Worm (Caenorhabditis elegans): ENCODE measurements around the gene fbxa-209.
"Not testable (repeated sequence)": the region's sequence is repeated elsewhere in the genome, so short reads cannot be mapped to it uniquely, and the experiment has no call there.

Gene fbxa-209

DNA sequence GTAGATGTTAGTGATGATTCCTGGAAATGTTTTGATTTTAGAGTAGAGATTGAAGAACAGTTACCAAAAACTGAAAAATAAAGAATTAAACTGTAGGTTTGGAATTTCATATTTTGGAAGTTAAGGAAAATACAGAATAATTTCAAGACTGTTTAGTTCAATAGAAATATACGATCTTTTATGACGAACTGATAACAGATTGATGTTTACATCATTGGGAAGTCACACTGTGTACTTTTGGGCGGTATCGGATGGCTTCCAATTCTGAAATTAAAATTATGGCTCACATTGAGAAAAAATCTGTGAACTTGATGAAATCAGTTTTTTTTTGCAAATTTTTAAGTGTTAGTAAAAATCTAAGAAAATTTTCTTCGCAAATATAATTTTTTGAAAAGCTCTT, 5.6 kb upstream of the fbxa-209 start, which contains the start of gene T26H5.8:
T26H5.8 (minus strand) TSS at position 270 of the 400 bp plus-strand sequence.
- TF ChIP-seq ceh-27 (GFP tag; optimal IDR thresholded peaks at IDR 0.05) (no peak), nhr-179 (tag; optimal IDR thresholded peaks at IDR 0.05) (no peak), ceh-91 (GFP tag; IDR thresholded peaks at IDR 0.05) (no peak), bed-2 (GFP tag; IDR thresholded peaks at IDR 0.05) (no peak), unc-62 (GFP tag; optimal IDR thresholded peaks at IDR 0.05) (no peak), K11D2.4 (GFP tag; IDR thresholded peaks at IDR 0.05) (no peak), fkh-3 (tag; optimal IDR thresholded peaks at IDR 0.05) (no peak), K12H6.12 (tag; optimal IDR thresholded peaks at IDR 0.05) (no peak), dpl-1 (GFP tag; optimal IDR thresholded peaks at IDR 0.05) (no peak), F52B5.7 (tag; optimal IDR thresholded peaks at IDR 0.05) (no peak), rcor-1 (GFP tag; IDR thresholded peaks at IDR 0.05) (no peak), gei-17 (GFP tag; optimal IDR thresholded peaks at IDR 0.05) (no peak), zfh-2 (GFP tag; conservative IDR thresholded peaks at IDR 0.05) (no peak)

DNA sequence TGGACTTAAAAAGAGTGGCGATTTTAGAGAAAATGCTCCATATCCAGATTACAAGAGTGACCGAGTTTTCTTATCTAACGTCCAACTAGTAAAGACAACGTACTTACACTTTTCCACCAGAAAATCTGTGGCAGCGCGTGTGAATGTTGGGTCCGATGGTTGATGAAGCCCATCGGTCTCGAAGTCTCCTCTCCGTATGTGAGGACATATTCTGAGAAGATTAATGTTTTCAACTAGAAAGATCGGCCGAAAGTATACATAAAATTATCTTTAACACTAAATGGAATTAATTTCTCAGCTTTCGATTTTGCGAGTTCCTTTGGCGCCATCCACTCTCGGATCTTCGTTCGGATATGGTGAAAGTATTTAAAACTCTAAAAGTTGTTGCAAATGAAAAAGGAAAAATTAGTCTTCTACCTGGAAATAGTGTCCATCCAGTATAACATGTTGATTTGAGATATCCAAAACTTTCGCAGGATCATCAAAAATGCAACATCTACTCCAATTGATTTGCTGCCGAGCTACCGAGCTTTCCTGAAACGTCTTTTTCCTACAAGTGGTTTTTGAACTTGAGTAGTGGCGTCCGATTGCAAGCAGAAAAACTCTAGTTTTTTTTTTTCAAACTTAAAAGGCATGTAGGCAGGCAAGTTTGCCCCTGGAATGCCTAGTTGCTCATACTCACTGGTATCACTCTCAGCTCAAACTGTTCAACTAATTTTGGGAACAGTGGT, 4.6 kb upstream of the fbxa-209 start:
- TF ChIP-seq aptf-2 (GFP tag; conservative IDR thresholded peaks at IDR 0.05) (0 out of 2 replicates have a peak, but pooled peaks have one; percentile 61), nhr-27 (tag; optimal IDR thresholded peaks at IDR 0.05) (no peak), nfya-2 (GFP tag; IDR thresholded peaks at IDR 0.05) (0 out of 2 replicates have a peak, but pooled peaks have one; percentile 35), attf-3 (GFP tag; conservative IDR thresholded peaks at IDR 0.05) (0 out of 2 replicates have a peak, but pooled peaks have one; percentile 14), nhr-80 (tag; optimal IDR thresholded peaks at IDR 0.05) (no peak), lsl-1 (GFP tag; optimal IDR thresholded peaks at IDR 0.05) (no peak), ztf-18 (tag; optimal IDR thresholded peaks at IDR 0.05) (no peak), bed-1 (GFP tag; IDR thresholded peaks at IDR 0.05) (0 out of 2 replicates have a peak, but pooled peaks have one; percentile 12), let-526 (GFP tag; IDR thresholded peaks at IDR 0.05) (no peak), Y67H2A.10 (GFP tag; conservative IDR thresholded peaks at IDR 0.05) (no peak), ztf-6 (GFP tag; IDR thresholded peaks at IDR 0.05) (peak; percentile 63; the same call in 1 of the 2 replicates), lag-1 (GFP tag; IDR thresholded peaks at IDR 0.05) (0 out of 2 replicates have a peak, but pooled peaks have one; percentile 66), F55B11.4 (tag; optimal IDR thresholded peaks at IDR 0.05; ENCODE audit: borderline replicate concordance, insufficient read depth) (peak; percentile 20), C06A6.2 (GFP tag; conservative IDR thresholded peaks at IDR 0.05) (no peak), repo-1 (tag; optimal IDR thresholded peaks at IDR 0.05) (no peak), attf-5 (GFP tag; optimal IDR thresholded peaks at IDR 0.05) (no peak), F33H1.4 (GFP tag; IDR thresholded peaks at IDR 0.05) (no peak), lin-26 (GFP tag; IDR thresholded peaks at IDR 0.05) (no peak)

DNA sequence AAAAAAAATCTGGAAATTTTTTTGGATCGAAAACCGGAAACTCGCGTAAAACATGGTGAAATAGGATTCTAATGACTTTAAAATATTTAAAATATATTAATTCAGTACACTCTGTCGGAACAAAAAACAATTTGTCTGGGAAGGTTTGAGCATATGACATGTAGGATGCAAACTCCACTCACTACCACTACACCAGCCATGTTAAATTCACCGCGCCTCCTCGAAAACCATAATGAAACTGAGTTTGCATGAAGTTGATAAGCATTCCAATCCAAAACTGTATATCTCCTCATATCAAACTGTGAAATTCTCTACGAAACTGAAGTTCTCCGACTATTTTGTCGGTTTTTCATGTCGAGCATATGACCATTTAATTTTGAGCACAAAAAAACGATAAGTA, 2.3 kb upstream of the fbxa-209 start:
- peak; percentile 49; the same call in 1 of the 2 replicates for TF ChIP-seq Y53F4B.3 (GFP tag; IDR thresholded peaks at IDR 0.05)
- peak; percentile 64 for TF ChIP-seq B0261.1 (tag; optimal IDR thresholded peaks at IDR 0.05)
- peak; percentile 87; the same call in 1 of the 2 replicates for TF ChIP-seq ztf-25 (GFP tag; IDR thresholded peaks at IDR 0.05)
- not testable (repeated sequence) for TF ChIP-seq rpc-1 (optimal IDR thresholded peaks at IDR 0.05)
- TF ChIP-seq rpc-1 (tag; optimal IDR thresholded peaks at IDR 0.05) = peak; percentile 58
- TF ChIP-seq let-526 (GFP tag; IDR thresholded peaks at IDR 0.05) = 0 out of 2 replicates have a peak, but pooled peaks have one; percentile 13
- TF ChIP-seq aptf-3 (GFP tag; IDR thresholded peaks at IDR 0.05) = 0 out of 2 replicates have a peak, but pooled peaks have one; percentile 56
- peak; percentile 68; the same call in 1 of the 2 replicates for TF ChIP-seq hsf-1 (GFP tag; IDR thresholded peaks at IDR 0.05)
- TF ChIP-seq tbp1 (GFP tag; optimal IDR thresholded peaks at IDR 0.05) = peak; percentile 86
- TF ChIP-seq cebp-2 (GFP tag; IDR thresholded peaks at IDR 0.05) = peak; percentile 76; the same call in 1 of the 2 replicates
